Fruit fly (Drosophila melanogaster): ENCODE measurements around the gene CG3777.

Gene CG3777

dm6 chrX:262836-263235 is 16.7 kb upstream of the CG3777 start:
- TF ChIP-seq Sp1 (GFP tag; optimal IDR thresholded peaks at IDR 0.05): peak; percentile 7
- TF ChIP-seq Jra (GFP tag; optimal IDR thresholded peaks at IDR 0.05): no peak
- TF ChIP-seq dmrt93B (GFP tag; optimal IDR thresholded peaks at IDR 0.05): no peak
- no peak for TF ChIP-seq sv (GFP tag; optimal IDR thresholded peaks at IDR 0.05)
- no peak for TF ChIP-seq br (GFP tag; optimal IDR thresholded peaks at IDR 0.05)
- peak; percentile 40 for TF ChIP-seq h (GFP tag; optimal IDR thresholded peaks at IDR 0.05)
- TF ChIP-seq HLH106 (tag; optimal IDR thresholded peaks at IDR 0.05): peak; percentile 11
- no peak for TF ChIP-seq fru (GFP tag; optimal IDR thresholded peaks at IDR 0.05)
- TF ChIP-seq Dif (GFP tag; optimal IDR thresholded peaks at IDR 0.05; ENCODE audit: partially characterized antibody): no peak
- no peak for TF ChIP-seq ey (GFP tag; optimal IDR thresholded peaks at IDR 0.05)
- no peak for TF ChIP-seq dl (GFP tag; optimal IDR thresholded peaks at IDR 0.05; ENCODE audit: insufficient read depth in 1 of 2, partially characterized antibody in 2 of 2)
- TF ChIP-seq pan (optimal IDR thresholded peaks at IDR 0.05): no peak
- no peak for TF ChIP-seq N (GFP tag; optimal IDR thresholded peaks at IDR 0.05)
- TF ChIP-seq jim (GFP tag; optimal IDR thresholded peaks at IDR 0.05): no peak
- no peak for TF ChIP-seq brk (GFP tag; optimal IDR thresholded peaks at IDR 0.05)
- peak; percentile 2 for TF ChIP-seq woc (GFP tag; optimal IDR thresholded peaks at IDR 0.05)
- no peak for TF ChIP-seq sage (GFP tag; optimal IDR thresholded peaks at IDR 0.05)
- no peak for TF ChIP-seq Abd-B (GFP tag; optimal IDR thresholded peaks at IDR 0.05)
- peak; percentile 7 for TF ChIP-seq OdsH (GFP tag; optimal IDR thresholded peaks at IDR 0.05)
- TF ChIP-seq GATAd (GFP tag; optimal IDR thresholded peaks at IDR 0.05): no peak
- no peak for TF ChIP-seq CG9705 (GFP tag; optimal IDR thresholded peaks at IDR 0.05)
- peak in 1 of 2 experiments; percentile 38 for TF ChIP-seq foxo (GFP tag; optimal IDR thresholded peaks at IDR 0.05)

- no peak for TF ChIP-seq Abd-B (GFP tag; optimal IDR thresholded peaks at IDR 0.05)
- peak; percentile 25 for TF ChIP-seq Jra (GFP tag; optimal IDR thresholded peaks at IDR 0.05)
- TF ChIP-seq brk (GFP tag; optimal IDR thresholded peaks at IDR 0.05): peak; percentile 11
- no peak for TF ChIP-seq CG9705 (GFP tag; optimal IDR thresholded peaks at IDR 0.05)
- TF ChIP-seq Sp1 (GFP tag; optimal IDR thresholded peaks at IDR 0.05): peak; percentile 3
- peak; percentile 57 for TF ChIP-seq h (GFP tag; optimal IDR thresholded peaks at IDR 0.05)
- peak; percentile 20 for TF ChIP-seq Dif (GFP tag; optimal IDR thresholded peaks at IDR 0.05; ENCODE audit: partially characterized antibody)
- TF ChIP-seq ey (GFP tag; optimal IDR thresholded peaks at IDR 0.05): peak; percentile 43
- no peak for TF ChIP-seq lola (GFP tag; optimal IDR thresholded peaks at IDR 0.05)
- peak; percentile 55 for TF ChIP-seq OdsH (GFP tag; optimal IDR thresholded peaks at IDR 0.05)
- peak in 1 of 2 experiments; percentile 48 for TF ChIP-seq foxo (GFP tag; optimal IDR thresholded peaks at IDR 0.05)
- TF ChIP-seq CrebA (GFP tag; optimal IDR thresholded peaks at IDR 0.05; ENCODE audit: borderline replicate concordance): no peak
- TF ChIP-seq dmrt93B (GFP tag; optimal IDR thresholded peaks at IDR 0.05): no peak
- peak; percentile 21 for TF ChIP-seq br (GFP tag; optimal IDR thresholded peaks at IDR 0.05)
- peak; percentile 21 for TF ChIP-seq woc (GFP tag; optimal IDR thresholded peaks at IDR 0.05)
- TF ChIP-seq Hnf4 (GFP tag; optimal IDR thresholded peaks at IDR 0.05): peak; percentile 66
- TF ChIP-seq rgr (GFP tag; optimal IDR thresholded peaks at IDR 0.05): peak; percentile 65
- peak; percentile 27 for TF ChIP-seq psq (GFP tag; optimal IDR thresholded peaks at IDR 0.05)
- TF ChIP-seq dl (GFP tag; optimal IDR thresholded peaks at IDR 0.05; ENCODE audit: insufficient read depth in 1 of 2, partially characterized antibody in 2 of 2): no peak
- TF ChIP-seq Vsx2 (GFP tag; optimal IDR thresholded peaks at IDR 0.05; ENCODE audit: partially characterized antibody): peak; percentile 30
- peak; percentile 51 for TF ChIP-seq fru (GFP tag; optimal IDR thresholded peaks at IDR 0.05)
- TF ChIP-seq HLH106 (tag; optimal IDR thresholded peaks at IDR 0.05): peak; percentile 40
- TF ChIP-seq N (GFP tag; optimal IDR thresholded peaks at IDR 0.05): no peak
- TF ChIP-seq Rel (GFP tag; optimal IDR thresholded peaks at IDR 0.05): peak; percentile 14
- TF ChIP-seq Rel (tag; optimal IDR thresholded peaks at IDR 0.05): no peak
These were observed 15.7 kb upstream of the CG3777 start, which contains the start of gene CG13377 for dm6 chrX:263728-264344. TSS of gene CG13377 (minus strand) at chrX:263999.

dm6 chrX:265692-266091 is 13.8 kb upstream of the CG3777 start:
- TF ChIP-seq dsf (GFP tag; optimal IDR thresholded peaks at IDR 0.05; ENCODE audit: borderline replicate concordance): no peak

dm6 chrX:266978-267439 is 12.5 kb upstream of the CG3777 start, which contains the start of gene CG13376:
TSS of gene CG13376 (minus strand) at chrX:267028.
- TF ChIP-seq ey (GFP tag; optimal IDR thresholded peaks at IDR 0.05): no peak
- TF ChIP-seq CG9705 (GFP tag; optimal IDR thresholded peaks at IDR 0.05): no peak
- TF ChIP-seq br (GFP tag; optimal IDR thresholded peaks at IDR 0.05): no peak
- no peak for TF ChIP-seq dsf (GFP tag; optimal IDR thresholded peaks at IDR 0.05; ENCODE audit: borderline replicate concordance)
- no peak for TF ChIP-seq Rel (GFP tag; optimal IDR thresholded peaks at IDR 0.05)
- TF ChIP-seq Rel (tag; optimal IDR thresholded peaks at IDR 0.05): no peak
- no peak for TF ChIP-seq brk (GFP tag; optimal IDR thresholded peaks at IDR 0.05)
- TF ChIP-seq N (GFP tag; optimal IDR thresholded peaks at IDR 0.05): no peak
- no peak for TF ChIP-seq lola (GFP tag; optimal IDR thresholded peaks at IDR 0.05)
- TF ChIP-seq Hr83 (GFP tag; optimal IDR thresholded peaks at IDR 0.05; ENCODE audit: poor library complexity, severe bottlenecking): no peak
- TF ChIP-seq usp (GFP tag; optimal IDR thresholded peaks at IDR 0.05): no peak
- TF ChIP-seq dmrt93B (GFP tag; optimal IDR thresholded peaks at IDR 0.05): no peak
- no peak for TF ChIP-seq h (GFP tag; optimal IDR thresholded peaks at IDR 0.05)
- TF ChIP-seq Mio (GFP tag; optimal IDR thresholded peaks at IDR 0.05): no peak
- no peak for TF ChIP-seq rgr (GFP tag; optimal IDR thresholded peaks at IDR 0.05)
- TF ChIP-seq Jra (GFP tag; optimal IDR thresholded peaks at IDR 0.05): no peak
- no peak for TF ChIP-seq Vsx2 (GFP tag; optimal IDR thresholded peaks at IDR 0.05; ENCODE audit: partially characterized antibody)
- no peak for TF ChIP-seq foxo (GFP tag; optimal IDR thresholded peaks at IDR 0.05)
- no peak for TF ChIP-seq pan (optimal IDR thresholded peaks at IDR 0.05)
